Worm (Caenorhabditis elegans) whole organism, young adult: ENCODE data around the gene unc-78.

Experiments
- B0336.3 ChIP-seq: fragments of 200-800 bp; sonication (Bioruptor generic); IDR thresholded peaks from 2 replicates; pipeline ENCODE4 v1.3.6; 2022; ENCODE audit warnings: missing genetic modification characterization, missing compliant biosample characterization
- C06A6.2 ChIP-seq: fragments of 200-800 bp; sonication (Bioruptor generic); conservative IDR thresholded peaks from 2 replicates; pipeline ENCODE4 v1.3.6; 2022; ENCODE audit warnings: missing genetic modification characterization, missing compliant biosample characterization
- F10E7.11 ChIP-seq: sonication (generic microtip); optimal IDR thresholded peaks from 2 replicates; lab custom pipeline; 2017; ENCODE audit warnings: mild to moderate bottlenecking, missing genetic modification characterization, moderate library complexity, missing compliant biosample characterization
- T26A5.8 ChIP-seq: sonication (generic microtip); optimal IDR thresholded peaks from 2 replicates; lab custom pipeline; 2016; ENCODE audit warnings: missing genetic modification characterization, missing compliant biosample characterization
- Y53G8AR.9 ChIP-seq: fragments of 200-800 bp; sonication (Bioruptor generic); conservative IDR thresholded peaks from 2 replicates; pipeline ENCODE4 v1.3.6; 2022; ENCODE audit warnings: missing genetic modification reagents, missing genetic modification characterization, missing compliant biosample characterization
- Y56A3A.18 ChIP-seq: fragments of 200-800 bp; sonication (Bioruptor generic); IDR thresholded peaks from 2 replicates; pipeline ENCODE4 v1.3.6; 2022; ENCODE audit warnings: missing genetic modification reagents, missing genetic modification characterization, missing compliant biosample characterization
- atf-7 ChIP-seq: sonication (generic microtip); optimal IDR thresholded peaks from 2 replicates; lab custom pipeline; 2017; ENCODE audit warnings: mild to moderate bottlenecking, missing genetic modification characterization, missing compliant biosample characterization
- cebp-1 ChIP-seq, 2 experiments: fragments of 200-800 bp in 1 of 2; sonication (Bioruptor generic) in 1 of 2; sonication (generic microtip) in 1 of 2; IDR thresholded peaks in 1 of 2; optimal IDR thresholded peaks in 1 of 2; 2 replicates each; pipeline versions ENCODE4 v1.3.6 to Lab custom; 2017 to 2022; ENCODE audit warnings: missing compliant biosample characterization in 2 of 2, missing genetic modification characterization in 2 of 2, mild to moderate bottlenecking in 1 of 2, missing genetic modification reagents in 1 of 2, moderate library complexity in 1 of 2
- ceh-100 ChIP-seq: fragments of 200-800 bp; sonication (Bioruptor generic); IDR thresholded peaks from 2 replicates; pipeline ENCODE4 v1.3.6; 2022; ENCODE audit warnings: missing genetic modification reagents, missing genetic modification characterization, missing compliant biosample characterization
- ceh-79 ChIP-seq: sonication (generic microtip); optimal IDR thresholded peaks from 2 replicates; lab custom pipeline; 2017; ENCODE audit warnings: mild to moderate bottlenecking, missing genetic modification characterization, missing compliant biosample characterization
- chd-7 ChIP-seq: sonication (generic microtip); optimal IDR thresholded peaks from 2 replicates; lab custom pipeline; 2016; ENCODE audit warnings: mild to moderate bottlenecking, missing genetic modification characterization, moderate library complexity, missing compliant biosample characterization
- dox-1 ChIP-seq: fragments of 200-800 bp; sonication (Bioruptor generic); IDR thresholded peaks from 2 replicates; pipeline ENCODE4 v1.3.6; 2022; ENCODE audit warnings: missing genetic modification reagents, missing genetic modification characterization, missing compliant biosample characterization
- egl-18 ChIP-seq: fragments of 200-800 bp; sonication (Bioruptor generic); IDR thresholded peaks from 2 replicates; pipeline ENCODE4 v1.3.6; 2022; ENCODE audit warnings: missing genetic modification reagents, missing genetic modification characterization, missing compliant biosample characterization
- ekl-4 ChIP-seq: fragments of 200-800 bp; sonication (Bioruptor generic); IDR thresholded peaks from 2 replicates; pipeline ENCODE4 v1.3.6; 2022; ENCODE audit warnings: missing genetic modification reagents, missing genetic modification characterization, missing compliant biosample characterization
- ets-4 ChIP-seq: fragments of 200-800 bp; sonication (Bioruptor generic); optimal IDR thresholded peaks from 2 replicates; lab custom pipeline; 2018; ENCODE audit warnings: mild to moderate bottlenecking, missing genetic modification characterization, missing compliant biosample characterization
- fkh-3 ChIP-seq: sonication (generic microtip); optimal IDR thresholded peaks from 2 replicates; lab custom pipeline; 2016; ENCODE audit warnings: mild to moderate bottlenecking, missing genetic modification characterization, missing compliant biosample characterization
- gei-17 ChIP-seq: fragments of 200-800 bp; sonication (Bioruptor generic); optimal IDR thresholded peaks from 2 replicates; lab custom pipeline; 2018; ENCODE audit warnings: mild to moderate bottlenecking, missing genetic modification characterization, missing compliant biosample characterization
- hrde-1 ChIP-seq: sonication (generic microtip); optimal IDR thresholded peaks from 2 replicates; lab custom pipeline; 2016; ENCODE audit warnings: missing genetic modification characterization, mild to moderate bottlenecking, missing compliant biosample characterization, moderate library complexity, missing genotype, missing genetic modification reagents, borderline replicate concordance
- hsf-1 ChIP-seq: fragments of 200-800 bp; sonication (Bioruptor generic); IDR thresholded peaks from 2 replicates; pipeline ENCODE4 v1.3.6; 2022; ENCODE audit warnings: missing genetic modification reagents, missing genetic modification characterization, missing compliant biosample characterization
- let-607 ChIP-seq, 2 experiments: fragments of 200-800 bp in 1 of 2; sonication (Bioruptor generic) in 1 of 2; sonication (generic microtip) in 1 of 2; optimal IDR thresholded peaks; 2 replicates each; lab custom pipeline; 2016 to 2018; ENCODE audit warnings: mild to moderate bottlenecking in 2 of 2, missing compliant biosample characterization in 2 of 2, missing genetic modification characterization in 2 of 2, moderate library complexity in 2 of 2, missing genotype in 1 of 2
- lin-54 ChIP-seq: fragments of 200-800 bp; sonication (Bioruptor generic); optimal IDR thresholded peaks from 2 replicates; lab custom pipeline; 2018; ENCODE audit warnings: mild to moderate bottlenecking, missing genetic modification characterization, missing compliant biosample characterization
- madf-10 ChIP-seq: sonication (generic microtip); optimal IDR thresholded peaks from 2 replicates; lab custom pipeline; 2016; ENCODE audit warnings: mild to moderate bottlenecking, missing genetic modification characterization, missing compliant biosample characterization
- mes-4 ChIP-seq: sonication (generic microtip); optimal IDR thresholded peaks from 2 replicates; lab custom pipeline; 2016; ENCODE audit warnings: missing genotype, missing genetic modification characterization, missing compliant biosample characterization
- nfyb-1 ChIP-seq: fragments of 200-800 bp; sonication (Bioruptor generic); IDR thresholded peaks from 2 replicates; pipeline ENCODE4 v1.3.6; 2022; ENCODE audit warnings: missing genetic modification reagents, missing genetic modification characterization, missing compliant biosample characterization
- nhr-27 ChIP-seq: fragments of 200-800 bp; sonication (Bioruptor generic); optimal IDR thresholded peaks from 2 replicates; lab custom pipeline; 2018; ENCODE audit warnings: mild to moderate bottlenecking, missing genetic modification characterization, moderate library complexity, missing compliant biosample characterization
- nhr-80 ChIP-seq: sonication (generic microtip); optimal IDR thresholded peaks from 2 replicates; lab custom pipeline; 2016; ENCODE audit warnings: missing genetic modification characterization, missing compliant biosample characterization
- nhr-90 ChIP-seq: sonication (generic microtip); optimal IDR thresholded peaks from 2 replicates; lab custom pipeline; 2016; ENCODE audit warnings: missing genotype, mild to moderate bottlenecking, missing genetic modification characterization, missing compliant biosample characterization
- pbrm-1 ChIP-seq: fragments of 200-800 bp; sonication (Bioruptor generic); IDR thresholded peaks from 2 replicates; pipeline ENCODE4 v1.3.6; 2022; ENCODE audit warnings: missing genetic modification reagents, missing genetic modification characterization, missing compliant biosample characterization
- repo-1 ChIP-seq: sonication (generic microtip); optimal IDR thresholded peaks from 2 replicates; lab custom pipeline; 2017; ENCODE audit warnings: mild to moderate bottlenecking, missing genetic modification characterization, missing compliant biosample characterization
- snpc-4 ChIP-seq, 5 experiments: fragments of 150-350 bp in 1 of 5; sonication (generic microtip) in 4 of 5; optimal IDR thresholded peaks; 2 replicates each; lab custom pipeline; 2014 to 2018; ENCODE audit warnings: missing genetic modification characterization in 5 of 5, missing biosample characterization in 3 of 5, antibody characterized with exemption in 2 of 5, mild to moderate bottlenecking in 2 of 5, missing compliant biosample characterization in 2 of 5, missing genotype in 2 of 5, moderate library complexity in 2 of 5, missing genetic modification reagents in 1 of 5
- somi-1 ChIP-seq: fragments of 200-800 bp; sonication (Bioruptor generic); optimal IDR thresholded peaks from 2 replicates; lab custom pipeline; 2018; ENCODE audit warnings: mild to moderate bottlenecking, missing genetic modification characterization, missing compliant biosample characterization
- tbx-9 ChIP-seq: sonication (generic microtip); optimal IDR thresholded peaks from 2 replicates; lab custom pipeline; 2016; ENCODE audit warnings: borderline replicate concordance, missing genetic modification characterization, inconsistent platforms, missing compliant biosample characterization
- tlf-1 ChIP-seq: fragments of 200-800 bp; sonication (Bioruptor generic); optimal IDR thresholded peaks from 2 replicates; lab custom pipeline; 2018; ENCODE audit warnings: mild to moderate bottlenecking, missing genetic modification characterization, missing compliant biosample characterization
- unc-62 ChIP-seq: fragments of 150-350 bp; optimal IDR thresholded peaks from 2 replicates; lab custom pipeline; 2014; ENCODE audit warnings: missing biosample characterization, missing genetic modification reagents, missing genetic modification characterization
- ztf-25 ChIP-seq: fragments of 200-800 bp; sonication (Bioruptor generic); IDR thresholded peaks from 2 replicates; pipeline ENCODE4 v1.3.6; 2022; ENCODE audit warnings: missing genetic modification reagents, missing genetic modification characterization, missing compliant biosample characterization
- ztf-26 ChIP-seq: sonication (generic microtip); optimal IDR thresholded peaks from 2 replicates; lab custom pipeline; 2017; ENCODE audit warnings: missing genetic modification characterization, missing compliant biosample characterization

Gene unc-78

ce11 chrX:3408717-3409303 is 2.6 kb downstream of the unc-78 start:
- TF ChIP-seq ceh-79 (tag; lab: Kevin White, UChicago) (no peak), B0336.3 (GFP tag; lab: Robert Waterston, UW) (peak; percentile 78), unc-62 (GFP tag; lab: Kevin White, UChicago) (no peak), ceh-100 (peak; percentile 25; the same call in 1 of the 2 replicates), Y56A3A.18 (peak; percentile 81), T26A5.8 (tag; lab: Kevin White, UChicago) (no peak), ekl-4 (GFP tag; lab: Robert Waterston, UW) (0 out of 2 replicates have a peak, but pooled peaks have one; percentile 25), mes-4 (tag; lab: Kevin White, UChicago) (no peak), F10E7.11 (tag; lab: Kevin White, UChicago) (no peak), lin-54 (GFP tag; lab: Kevin White, UChicago) (peak; percentile 22), gei-17 (peak; percentile 62), nhr-90 (peak; percentile 61), repo-1 (peak; percentile 85), ztf-26 (tag; lab: Kevin White, UChicago) (no peak), hsf-1 (GFP tag; lab: Robert Waterston, UW) (0 out of 2 replicates have a peak, but pooled peaks have one; percentile 38), C06A6.2 (GFP tag; lab: Robert Waterston, UW) (0 out of 2 replicates have a peak, but pooled peaks have one; percentile 21), somi-1 (GFP tag; lab: Kevin White, UChicago) (no peak), ets-4 (no peak), nhr-27 (tag; lab: Kevin White, UChicago) (no peak), let-607 (tag; optimal IDR thresholded peaks at IDR 0.05; lab: Kevin White, UChicago) (peak in 1 of 2 experiments; percentile 2), snpc-4 (GFP tag; optimal IDR thresholded peaks at IDR 0.05; lab: Kevin White, UChicago) (no peak), snpc-4 (tag; optimal IDR thresholded peaks at IDR 0.05; lab: Kevin White, UChicago) (peak in 1 of 4 experiments; percentile 25), atf-7 (tag; lab: Kevin White, UChicago) (peak; percentile 82), nfyb-1 (GFP tag; lab: Robert Waterston, UW) (peak; percentile 50; the same call in 1 of the 2 replicates), hrde-1 (tag; lab: Kevin White, UChicago) (no peak), pbrm-1 (GFP tag; lab: Robert Waterston, UW) (peak; percentile 44), fkh-3 (no peak), ztf-25 (GFP tag; lab: Robert Waterston, UW) (no peak), dox-1 (no peak), Y53G8AR.9 (GFP tag; lab: Robert Waterston, UW) (peak; percentile 92; the same call in 1 of the 2 replicates), tlf-1 (GFP tag; lab: Kevin White, UChicago) (peak; percentile 37), egl-18 (GFP tag; lab: Robert Waterston, UW) (no peak), tbx-9 (tag; lab: Kevin White, UChicago) (no peak), madf-10 (tag; lab: Kevin White, UChicago) (peak; percentile 49), chd-7 (peak; percentile 36), nhr-80 (tag; lab: Kevin White, UChicago) (peak; percentile 53), cebp-1 (GFP tag; IDR thresholded peaks at IDR 0.05; lab: Robert Waterston, UW) (no peak), cebp-1 (tag; optimal IDR thresholded peaks at IDR 0.05; lab: Kevin White, UChicago) (no peak)

ce11 chrX:3405813-3406212 is 5.6 kb downstream of the unc-78 start:
- TF ChIP-seq Y53G8AR.9 (GFP tag; lab: Robert Waterston, UW) (0 out of 2 replicates have a peak, but pooled peaks have one; percentile 54), Y56A3A.18 (peak; percentile 59; the same call in 1 of the 2 replicates)
- TF ChIP-seq, all 124 proteins: peak for 2; not testable (repeated sequence) for 122
